Fruit fly (Drosophila melanogaster): ENCODE results near the gene CG10486.

The CG10486 gene

DNA sequence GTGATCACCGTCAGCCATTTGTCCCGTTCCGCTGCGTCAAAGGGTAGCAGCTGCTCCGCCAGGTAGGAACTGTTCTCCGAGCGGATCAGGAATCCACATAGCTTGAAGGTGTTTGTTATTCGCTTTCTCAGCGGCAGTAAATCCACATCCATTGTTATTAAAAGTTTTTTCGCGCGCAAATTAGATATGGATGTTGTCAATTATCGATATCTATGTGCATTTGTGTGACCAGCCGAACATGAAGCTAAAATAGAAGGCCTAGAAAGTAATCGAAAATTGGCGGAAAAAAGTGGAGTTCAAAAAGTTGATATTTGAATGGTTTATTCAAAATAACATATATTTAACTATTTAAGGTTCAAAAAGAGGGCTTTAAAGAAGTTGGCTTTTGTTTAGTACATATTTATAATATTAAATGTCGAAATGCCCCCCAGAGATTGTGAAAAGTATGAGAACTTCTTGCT lies 9.2 kb downstream of the CG10486 start, which contains the start of the genes PolE2 and CG5592:
Gene PolE2 (minus strand): TSS at position 208 of the 461 bp plus-strand sequence.
Gene CG5592 (plus strand): TSS at position 411 of the 461 bp plus-strand sequence.
- no peak for TF ChIP-seq tai (GFP tag; optimal IDR thresholded peaks at IDR 0.05)
- TF ChIP-seq GATAd (GFP tag; optimal IDR thresholded peaks at IDR 0.05) = no peak
- no peak for TF ChIP-seq Hnf4 (GFP tag; optimal IDR thresholded peaks at IDR 0.05)
- no peak for TF ChIP-seq psq (GFP tag; optimal IDR thresholded peaks at IDR 0.05)
- TF ChIP-seq N (GFP tag; optimal IDR thresholded peaks at IDR 0.05) = no peak
- no peak for TF ChIP-seq Dfd (GFP tag; optimal IDR thresholded peaks at IDR 0.05)
- no peak for TF ChIP-seq jim (GFP tag; optimal IDR thresholded peaks at IDR 0.05)
- TF ChIP-seq dsf (GFP tag; optimal IDR thresholded peaks at IDR 0.05; ENCODE audit: borderline replicate concordance) = no peak
- no peak for TF ChIP-seq Vsx2 (GFP tag; optimal IDR thresholded peaks at IDR 0.05; ENCODE audit: partially characterized antibody)
- TF ChIP-seq fru (GFP tag; optimal IDR thresholded peaks at IDR 0.05) = no peak
- TF ChIP-seq br (GFP tag; optimal IDR thresholded peaks at IDR 0.05) = no peak
- TF ChIP-seq Rel (GFP tag; optimal IDR thresholded peaks at IDR 0.05) = no peak
- TF ChIP-seq Rel (tag; optimal IDR thresholded peaks at IDR 0.05) = no peak
- TF ChIP-seq sv (GFP tag; optimal IDR thresholded peaks at IDR 0.05) = no peak
- TF ChIP-seq Hr78 (GFP tag; optimal IDR thresholded peaks at IDR 0.05) = no peak
- TF ChIP-seq CG32264 (GFP tag; optimal IDR thresholded peaks at IDR 0.05) = no peak
- TF ChIP-seq pan (optimal IDR thresholded peaks at IDR 0.05) = no peak
- no peak for TF ChIP-seq Dif (GFP tag; optimal IDR thresholded peaks at IDR 0.05; ENCODE audit: partially characterized antibody)
- TF ChIP-seq dmrt93B (GFP tag; optimal IDR thresholded peaks at IDR 0.05) = no peak

DNA sequence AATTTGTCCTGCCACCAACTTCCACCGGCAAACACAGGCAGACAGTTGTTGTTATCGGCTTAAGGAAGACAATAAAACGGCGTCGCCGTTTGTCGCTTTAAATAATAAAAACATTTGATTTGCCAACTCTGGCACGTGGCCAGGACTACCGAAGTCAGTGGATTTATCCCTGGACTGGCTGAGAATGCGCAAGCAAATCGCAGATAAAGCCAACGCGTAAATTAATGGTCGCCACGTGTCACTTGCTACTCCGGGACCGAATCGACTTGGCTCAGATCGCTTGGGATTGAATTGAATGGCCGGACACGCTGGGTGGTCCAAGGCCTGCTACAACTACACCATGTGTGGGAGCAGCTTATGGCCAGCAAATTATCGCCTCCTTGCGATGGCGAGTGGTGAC lies 13.4 kb downstream of the CG10486 start:
- no peak for TF ChIP-seq CG9705 (GFP tag; optimal IDR thresholded peaks at IDR 0.05)
- no peak for TF ChIP-seq Hr83 (GFP tag; optimal IDR thresholded peaks at IDR 0.05; ENCODE audit: poor library complexity, severe bottlenecking)
- TF ChIP-seq ey (GFP tag; optimal IDR thresholded peaks at IDR 0.05) = no peak
- TF ChIP-seq psq (GFP tag; optimal IDR thresholded peaks at IDR 0.05) = no peak
- TF ChIP-seq usp (GFP tag; optimal IDR thresholded peaks at IDR 0.05) = no peak
- TF ChIP-seq Dfd (GFP tag; optimal IDR thresholded peaks at IDR 0.05) = no peak
- TF ChIP-seq Mio (GFP tag; optimal IDR thresholded peaks at IDR 0.05) = no peak
- no peak for TF ChIP-seq dmrt93B (GFP tag; optimal IDR thresholded peaks at IDR 0.05)
- TF ChIP-seq jim (GFP tag; optimal IDR thresholded peaks at IDR 0.05) = no peak
- no peak for TF ChIP-seq brk (GFP tag; optimal IDR thresholded peaks at IDR 0.05)
- TF ChIP-seq tai (GFP tag; optimal IDR thresholded peaks at IDR 0.05) = no peak
- TF ChIP-seq dl (GFP tag; optimal IDR thresholded peaks at IDR 0.05; ENCODE audit: insufficient read depth in 1 of 2, partially characterized antibody in 2 of 2) = no peak
- no peak for TF ChIP-seq pan (optimal IDR thresholded peaks at IDR 0.05)
- no peak for TF ChIP-seq Abd-B (GFP tag; optimal IDR thresholded peaks at IDR 0.05)
- TF ChIP-seq sv (GFP tag; optimal IDR thresholded peaks at IDR 0.05) = no peak
- no peak for TF ChIP-seq Myc (optimal IDR thresholded peaks at IDR 0.05)
- TF ChIP-seq Dif (GFP tag; optimal IDR thresholded peaks at IDR 0.05; ENCODE audit: partially characterized antibody) = no peak
- no peak for TF ChIP-seq foxo (GFP tag; optimal IDR thresholded peaks at IDR 0.05)
- TF ChIP-seq br (GFP tag; optimal IDR thresholded peaks at IDR 0.05) = no peak

DNA sequence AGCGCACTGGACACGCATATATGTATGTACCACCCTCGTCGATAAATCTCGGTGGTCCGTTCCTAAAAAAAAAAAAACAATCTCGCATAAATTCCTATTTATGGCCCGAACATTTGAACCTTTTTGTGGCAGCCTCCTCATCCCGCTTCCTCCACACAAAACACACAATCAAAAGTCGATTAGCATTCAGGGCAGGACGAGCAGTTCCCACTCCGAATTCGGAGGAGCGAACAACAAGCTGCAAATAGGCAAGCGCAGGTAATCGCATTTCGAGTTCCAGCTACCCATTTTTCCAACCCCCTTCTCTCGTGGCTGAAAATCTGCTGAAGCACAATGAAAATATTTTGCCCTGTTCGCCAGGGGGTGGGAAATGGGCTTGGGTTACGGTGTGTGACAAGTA lies 14.7 kb downstream of the CG10486 start:
- no peak for TF ChIP-seq HLH106 (tag; optimal IDR thresholded peaks at IDR 0.05)

DNA sequence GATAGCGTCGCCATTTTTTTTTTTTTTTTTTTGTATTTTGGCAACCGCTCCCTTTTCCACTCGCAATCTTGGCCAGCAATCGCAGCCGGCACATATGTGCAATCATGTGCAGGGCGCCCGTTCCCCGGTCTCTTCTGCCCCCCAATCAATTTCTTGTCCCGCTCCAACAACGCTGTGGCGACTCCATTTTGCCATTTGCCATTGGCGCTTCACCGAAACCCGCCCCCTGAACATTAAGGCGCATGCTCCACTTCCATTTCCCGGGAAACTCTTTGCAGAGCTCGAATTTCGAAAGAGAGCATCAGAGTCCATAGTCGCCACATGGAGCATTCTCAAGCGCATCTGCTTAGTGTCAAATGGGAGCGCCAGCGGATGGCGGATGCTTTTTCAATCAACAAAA lies 15.4 kb downstream of the CG10486 start:
- TF ChIP-seq Mio (GFP tag; optimal IDR thresholded peaks at IDR 0.05) (no peak), HLH106 (tag; optimal IDR thresholded peaks at IDR 0.05) (no peak), h (GFP tag; optimal IDR thresholded peaks at IDR 0.05) (no peak), foxo (GFP tag; optimal IDR thresholded peaks at IDR 0.05) (no peak), Sp1 (GFP tag; optimal IDR thresholded peaks at IDR 0.05) (no peak), Abd-B (GFP tag; optimal IDR thresholded peaks at IDR 0.05) (no peak), Jra (GFP tag; optimal IDR thresholded peaks at IDR 0.05) (no peak), Hnf4 (GFP tag; optimal IDR thresholded peaks at IDR 0.05) (no peak), Hr83 (GFP tag; optimal IDR thresholded peaks at IDR 0.05; ENCODE audit: poor library complexity, severe bottlenecking) (no peak), dsf (GFP tag; optimal IDR thresholded peaks at IDR 0.05; ENCODE audit: borderline replicate concordance) (no peak), dmrt93B (GFP tag; optimal IDR thresholded peaks at IDR 0.05) (no peak), N (GFP tag; optimal IDR thresholded peaks at IDR 0.05) (no peak), CG32264 (GFP tag; optimal IDR thresholded peaks at IDR 0.05) (no peak), lola (GFP tag; optimal IDR thresholded peaks at IDR 0.05) (no peak), CrebA (GFP tag; optimal IDR thresholded peaks at IDR 0.05; ENCODE audit: borderline replicate concordance) (no peak), br (GFP tag; optimal IDR thresholded peaks at IDR 0.05) (no peak), tai (GFP tag; optimal IDR thresholded peaks at IDR 0.05) (no peak), fru (GFP tag; optimal IDR thresholded peaks at IDR 0.05) (no peak)
